Worm (Caenorhabditis elegans) whole organism, L3 larva: ENCODE data around the gene plpp-1.1.
A peak's percentile ranks its signal among the peaks of the same experiment; 100 is the strongest.

Experiments
- R02D3.7 ChIP-seq: fragments of 150-350 bp; optimal IDR thresholded peaks from 2 replicates; lab custom pipeline; 2014; ENCODE audit warnings: missing biosample characterization, missing genetic modification characterization
- ama-1 ChIP-seq: fragments of 150-350 bp; optimal IDR thresholded peaks from 2 replicates; lab custom pipeline; 2018
- ceh-16 ChIP-seq: sonication (generic microtip); optimal IDR thresholded peaks from 2 replicates; lab custom pipeline; 2017; ENCODE audit warnings: missing biosample characterization, missing genetic modification characterization
- ceh-28 ChIP-seq: fragments of 150-350 bp; optimal IDR thresholded peaks from 2 replicates; lab custom pipeline; 2014; ENCODE audit warnings: missing biosample characterization, missing genetic modification reagents, missing genetic modification characterization
- ceh-82 ChIP-seq: fragments of 150-350 bp; optimal IDR thresholded peaks from 2 replicates; lab custom pipeline; 2014; ENCODE audit warnings: missing biosample characterization, missing genetic modification characterization
- ceh-9 ChIP-seq: sonication (generic microtip); optimal IDR thresholded peaks from 2 replicates; lab custom pipeline; 2018; ENCODE audit warnings: missing biosample characterization, missing genetic modification characterization
- daf-12 ChIP-seq: fragments of 150-350 bp; optimal IDR thresholded peaks from 2 replicates; lab custom pipeline; 2014; ENCODE audit warnings: missing biosample characterization, missing genetic modification reagents, missing genetic modification characterization
- egl-27 ChIP-seq: sonication (generic microtip); optimal IDR thresholded peaks from 4 replicates; lab custom pipeline; 2017; ENCODE audit warnings: missing biosample characterization, missing genetic modification reagents, missing genetic modification characterization
- egl-5 ChIP-seq: fragments of 150-350 bp; optimal IDR thresholded peaks from 2 replicates; lab custom pipeline; 2017; ENCODE audit warnings: missing biosample characterization, missing genetic modification reagents, missing genetic modification characterization, inconsistent platforms
- elt-2 ChIP-seq: sonication (generic microtip); optimal IDR thresholded peaks from 2 replicates; lab custom pipeline; 2016; ENCODE audit warnings: missing genetic modification reagents, mild to moderate bottlenecking, missing genetic modification characterization, missing compliant biosample characterization
- elt-3 ChIP-seq, 3 experiments: fragments of 150-350 bp in 1 of 3; sonication (generic microtip) in 2 of 3; optimal IDR thresholded peaks; 2 replicates in 2 of 3; 4 replicates in 1 of 3; lab custom pipeline; 2014 to 2017; ENCODE audit warnings: missing biosample characterization in 3 of 3, missing genetic modification characterization in 3 of 3
- eor-1 ChIP-seq, 2 experiments: fragments of 150-350 bp; optimal IDR thresholded peaks; 2 replicates each; lab custom pipeline; 2014 to 2018; ENCODE audit warnings: missing biosample characterization in 2 of 2, missing genetic modification characterization in 2 of 2
- fkh-10 ChIP-seq: sonication (generic microtip); optimal IDR thresholded peaks from 2 replicates; lab custom pipeline; 2017; ENCODE audit warnings: missing biosample characterization, missing genetic modification reagents, missing genetic modification characterization
- fos-1 ChIP-seq: fragments of 150-350 bp; optimal IDR thresholded peaks from 2 replicates; lab custom pipeline; 2014; ENCODE audit warnings: missing biosample characterization, missing genetic modification characterization
- jun-1 ChIP-seq: fragments of 150-350 bp; optimal IDR thresholded peaks from 2 replicates; lab custom pipeline; 2014; ENCODE audit warnings: missing biosample characterization, missing genetic modification reagents, missing genetic modification characterization
- lin-15B ChIP-seq: fragments of 150-350 bp; optimal IDR thresholded peaks from 2 replicates; lab custom pipeline; 2014; ENCODE audit warnings: missing biosample characterization, missing genetic modification characterization
- lin-39 ChIP-seq: fragments of 150-350 bp; optimal IDR thresholded peaks from 2 replicates; lab custom pipeline; 2018; ENCODE audit warnings: missing biosample characterization, missing genetic modification reagents, missing genetic modification characterization
- mml-1 ChIP-seq: fragments of 150-350 bp; sonication (generic microtip); optimal IDR thresholded peaks from 3 replicates; lab custom pipeline; 2014; ENCODE audit warnings: missing biosample characterization, missing genetic modification characterization
- nfya-1 ChIP-seq: sonication (generic microtip); optimal IDR thresholded peaks from 2 replicates; lab custom pipeline; 2017; ENCODE audit warnings: missing genetic modification characterization, mild to moderate bottlenecking, missing compliant biosample characterization, antibody characterized with exemption, moderate library complexity; ENCODE audit not compliant: insufficient read depth
- nhr-11 ChIP-seq: fragments of 150-350 bp; optimal IDR thresholded peaks from 2 replicates; lab custom pipeline; 2014; ENCODE audit warnings: missing biosample characterization, missing genetic modification characterization
- nhr-12 ChIP-seq: fragments of 150-350 bp; optimal IDR thresholded peaks from 2 replicates; lab custom pipeline; 2014; ENCODE audit warnings: missing biosample characterization, missing genetic modification characterization
- nhr-237 ChIP-seq: fragments of 150-350 bp; optimal IDR thresholded peaks from 2 replicates; lab custom pipeline; 2014; ENCODE audit warnings: missing biosample characterization, missing genetic modification characterization
- nhr-28 ChIP-seq: fragments of 150-350 bp; optimal IDR thresholded peaks from 2 replicates; lab custom pipeline; 2014; ENCODE audit warnings: missing biosample characterization, missing genetic modification characterization
- nhr-67 ChIP-seq: fragments of 150-350 bp; optimal IDR thresholded peaks from 2 replicates; lab custom pipeline; 2014; ENCODE audit warnings: missing biosample characterization, missing genetic modification characterization
- nhr-77 ChIP-seq: fragments of 150-350 bp; optimal IDR thresholded peaks from 2 replicates; lab custom pipeline; 2014; ENCODE audit warnings: missing biosample characterization, missing genetic modification characterization
- pha-4 ChIP-seq: fragments of 150-350 bp; optimal IDR thresholded peaks from 2 replicates; lab custom pipeline; 2014; ENCODE audit warnings: missing biosample characterization, missing genetic modification reagents, missing genetic modification characterization
- pqm-1 ChIP-seq: fragments of 150-350 bp; optimal IDR thresholded peaks from 2 replicates; lab custom pipeline; 2017; ENCODE audit warnings: missing biosample characterization, missing genetic modification characterization, inconsistent platforms
- sea-2 ChIP-seq: fragments of 150-350 bp; sonication (generic microtip); optimal IDR thresholded peaks from 4 replicates; lab custom pipeline; 2014; ENCODE audit warnings: missing biosample characterization, missing genetic modification reagents, missing genetic modification characterization
- skn-1 ChIP-seq: fragments of 150-350 bp; optimal IDR thresholded peaks from 2 replicates; lab custom pipeline; 2014; ENCODE audit warnings: missing biosample characterization, missing genetic modification characterization
- snpc-4 ChIP-seq: fragments of 150-350 bp; optimal IDR thresholded peaks from 2 replicates; lab custom pipeline; 2014; ENCODE audit warnings: missing biosample characterization, missing genetic modification characterization
- tbx-2 ChIP-seq: sonication (generic microtip); optimal IDR thresholded peaks from 2 replicates; lab custom pipeline; 2016; ENCODE audit warnings: mild to moderate bottlenecking, missing genetic modification characterization, missing compliant biosample characterization
- unc-62 ChIP-seq: fragments of 150-350 bp; sonication (generic microtip); optimal IDR thresholded peaks from 4 replicates; lab custom pipeline; 2014; ENCODE audit warnings: missing biosample characterization, missing genetic modification reagents, missing genetic modification characterization
- zag-1 ChIP-seq: fragments of 150-350 bp; optimal IDR thresholded peaks from 2 replicates; lab custom pipeline; 2014; ENCODE audit warnings: missing biosample characterization, missing genetic modification characterization

The plpp-1.1 gene

DNA sequence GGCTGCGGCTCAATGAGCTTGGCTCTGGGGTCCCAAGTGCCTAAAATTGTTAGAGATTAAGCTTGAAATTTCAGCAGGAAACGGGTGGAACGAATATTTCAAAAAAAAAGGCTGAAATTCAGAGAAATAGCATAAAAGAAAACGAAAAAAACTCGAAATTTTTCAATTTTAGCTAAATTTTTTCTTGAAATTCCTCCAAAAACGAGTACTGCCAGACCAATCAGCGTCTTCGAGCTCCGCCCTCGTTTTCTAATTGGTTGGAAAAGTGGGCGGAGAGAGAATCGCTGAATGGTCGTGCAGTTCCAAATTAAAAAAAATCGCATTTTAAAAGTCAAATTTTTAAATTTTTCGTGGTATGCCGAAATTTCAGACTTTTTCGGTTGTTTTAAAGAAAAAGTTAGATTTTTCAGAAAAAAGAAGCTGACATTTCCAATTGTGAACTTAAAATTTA, at the start of gene plpp-1.1:
Gene plpp-1.1 (minus strand): TSS at position 51 of the 451 bp plus-strand sequence.
- TF ChIP-seq tbx-2 (tag; lab: Kevin White, UChicago) (no peak), ama-1 (lab: Kevin White, UChicago) (no peak), nfya-1 (tag; lab: Kevin White, UChicago) (peak; percentile 97), elt-3 (tag; optimal IDR thresholded peaks at IDR 0.05; lab: Kevin White, UChicago) (no peak), snpc-4 (no peak)

DNA sequence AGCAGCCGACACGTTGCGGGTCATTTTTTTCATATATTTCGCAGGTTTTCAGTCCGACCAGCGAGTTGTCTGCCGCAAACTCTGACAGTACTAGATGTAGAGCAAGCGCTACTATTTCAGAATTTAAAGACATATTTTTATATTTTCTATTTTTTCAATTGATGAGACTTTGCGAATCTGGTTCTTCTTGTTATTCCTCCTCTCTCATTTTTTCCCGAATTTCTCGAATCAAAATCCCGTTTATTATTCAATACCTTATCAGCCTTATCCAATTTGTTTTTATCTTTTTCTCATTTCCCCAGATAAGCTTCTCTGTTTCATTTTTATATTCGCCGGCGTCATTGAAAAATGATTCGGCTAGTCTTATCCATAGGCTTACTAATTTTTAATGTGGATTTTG, 48.1 kb upstream of the plpp-1.1 start, which contains the start of gene dos-2:
Gene dos-2 (plus strand): TSS at position 301 of the 400 bp plus-strand sequence.
- TF ChIP-seq jun-1 (tag; lab: Kevin White, UChicago) (no peak), snpc-4 (no peak), lin-39 (tag; lab: Kevin White, UChicago) (no peak), eor-1 (tag; optimal IDR thresholded peaks at IDR 0.05; lab: Kevin White, UChicago) (no peak)

DNA sequence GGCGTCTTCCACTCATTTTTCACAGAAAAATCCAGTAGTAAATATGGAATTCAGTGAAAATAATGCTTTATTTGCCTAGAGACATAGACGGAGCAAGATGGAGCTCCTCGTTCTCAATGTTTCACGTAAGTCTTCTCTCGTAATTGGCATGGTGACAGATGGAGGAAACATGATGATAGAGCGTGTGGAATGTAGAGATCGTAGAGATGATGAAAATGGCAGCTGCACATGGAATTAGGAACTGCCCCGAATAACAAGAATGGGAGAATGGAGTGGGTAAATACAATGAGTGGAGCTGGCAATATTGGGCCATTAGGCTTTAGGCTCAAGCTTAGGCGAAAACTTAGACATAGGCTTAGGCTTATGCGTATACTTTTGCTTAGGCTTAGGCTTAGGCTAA, 47.2 kb upstream of the plpp-1.1 start, which contains the start of gene cank-26:
Gene cank-26 (minus strand): TSS at position 113 of the 400 bp plus-strand sequence.
- TF ChIP-seq elt-2 (tag; lab: Kevin White, UChicago) (no peak), fos-1 (tag; lab: Kevin White, UChicago) (no peak), R02D3.7 (no peak), fkh-10 (no peak), daf-12 (tag; lab: Kevin White, UChicago) (no peak), nhr-237 (tag; lab: Kevin White, UChicago) (no peak), pqm-1 (tag; lab: Kevin White, UChicago) (no peak), nhr-67 (tag; lab: Kevin White, UChicago) (no peak), nfya-1 (tag; lab: Kevin White, UChicago) (no peak), nhr-11 (tag; lab: Kevin White, UChicago) (no peak), zag-1 (tag; lab: Kevin White, UChicago) (no peak), egl-5 (tag; lab: Kevin White, UChicago) (no peak)

DNA sequence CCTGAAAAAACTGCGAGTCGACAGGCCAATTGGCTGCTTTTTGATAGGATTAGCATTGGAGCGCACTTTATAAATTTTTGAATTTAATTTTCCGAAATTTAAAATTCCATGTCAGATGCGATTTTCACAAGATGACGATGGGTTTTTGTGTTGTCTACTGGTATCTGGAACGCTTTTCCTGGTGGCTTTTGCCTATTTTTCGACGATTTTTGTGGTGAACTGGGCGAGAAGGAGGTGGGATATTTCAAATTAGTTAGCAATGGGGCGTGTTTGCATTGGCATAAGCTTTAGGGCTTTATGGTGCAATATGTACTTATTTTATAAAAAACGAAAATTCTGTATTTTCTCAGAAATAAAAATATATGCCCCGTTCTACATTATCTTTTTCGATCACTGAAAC, 44.4 kb upstream of the plpp-1.1 start, which contains the start of gene K10G6.9:
Gene K10G6.9 (plus strand): TSS at position 110 of the 400 bp plus-strand sequence.
- TF ChIP-seq daf-12 (tag; lab: Kevin White, UChicago) (no peak), ceh-28 (tag; lab: Kevin White, UChicago) (peak; percentile 22)
- TF ChIP-seq, all 47 proteins: peak for 1

DNA sequence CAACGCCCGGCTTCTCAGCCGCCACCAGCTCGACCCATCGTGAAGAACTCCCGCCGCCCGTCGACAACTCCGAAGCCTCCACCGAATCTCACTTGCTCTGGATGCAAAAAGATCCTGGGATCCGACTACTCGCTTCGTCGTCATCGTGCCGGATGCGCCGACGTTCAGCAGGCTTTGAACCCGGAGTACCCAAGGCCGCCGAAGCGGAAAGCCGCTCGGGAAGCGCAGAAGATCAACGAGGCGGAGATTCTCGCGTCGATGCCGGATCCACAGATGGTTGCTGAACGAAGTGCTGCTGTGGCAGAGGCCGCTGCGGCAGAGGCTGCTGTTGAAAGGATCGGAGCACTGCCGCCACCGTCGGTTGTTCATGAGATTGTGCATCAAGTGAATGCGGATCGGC, 41.0 kb upstream of the plpp-1.1 start:
- TF ChIP-seq ceh-16 (tag; lab: Kevin White, UChicago) (no peak), lin-39 (tag; lab: Kevin White, UChicago) (no peak), ama-1 (lab: Kevin White, UChicago) (no peak), ceh-28 (tag; lab: Kevin White, UChicago) (no peak), sea-2 (no peak), egl-27 (tag; lab: Kevin White, UChicago) (no peak), skn-1 (tag; lab: Kevin White, UChicago) (no peak), ceh-9 (tag; lab: Kevin White, UChicago) (no peak), nhr-12 (tag; lab: Kevin White, UChicago) (no peak)

DNA sequence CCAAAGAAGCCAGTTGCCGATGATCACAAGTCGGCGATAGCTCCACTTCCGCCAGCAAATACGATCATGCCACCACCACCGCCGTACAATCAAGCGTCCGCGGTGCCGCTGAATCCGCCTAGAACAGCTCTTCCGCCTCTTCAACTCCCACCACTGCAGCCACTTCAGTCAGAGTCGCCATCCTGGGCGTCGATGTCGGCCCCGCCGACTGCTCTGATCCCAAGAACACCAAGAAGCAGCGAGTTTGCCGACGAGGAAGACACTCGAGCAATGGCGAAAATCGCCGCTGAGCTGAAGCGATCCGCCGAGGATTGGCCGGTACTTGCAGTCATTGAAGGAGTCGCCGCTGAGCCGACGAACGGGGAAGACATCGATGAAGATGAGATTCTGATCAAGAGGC, 40.3 kb upstream of the plpp-1.1 start:
- no peak for TF ChIP-seq ama-1 (lab: Kevin White, UChicago)
- TF ChIP-seq nhr-237 (tag; lab: Kevin White, UChicago), result no peak
- no peak for TF ChIP-seq ceh-16 (tag; lab: Kevin White, UChicago)
- no peak for TF ChIP-seq R02D3.7
- TF ChIP-seq unc-62 (GFP tag; lab: Kevin White, UChicago), result no peak
- TF ChIP-seq ceh-82 (tag; lab: Kevin White, UChicago), result no peak
- TF ChIP-seq ceh-9 (tag; lab: Kevin White, UChicago), result no peak
- no peak for TF ChIP-seq nhr-77 (tag; lab: Kevin White, UChicago)
- no peak for TF ChIP-seq nhr-67 (tag; lab: Kevin White, UChicago)
- TF ChIP-seq pha-4 (tag; lab: Kevin White, UChicago), result no peak
- no peak for TF ChIP-seq lin-39 (tag; lab: Kevin White, UChicago)
- no peak for TF ChIP-seq sea-2
- TF ChIP-seq egl-5 (tag; lab: Kevin White, UChicago), result no peak
- TF ChIP-seq tbx-2 (tag; lab: Kevin White, UChicago), result no peak
- no peak for TF ChIP-seq pqm-1 (tag; lab: Kevin White, UChicago)
- TF ChIP-seq elt-3 (tag; optimal IDR thresholded peaks at IDR 0.05; lab: Kevin White, UChicago), result no peak
- no peak for TF ChIP-seq lin-15B (tag; lab: Kevin White, UChicago)
- TF ChIP-seq nhr-28 (tag; lab: Kevin White, UChicago), result no peak
- no peak for TF ChIP-seq mml-1 (tag; lab: Kevin White, UChicago)
